Fruit fly (Drosophila melanogaster): ENCODE data around the gene Herc4.

The Herc4 gene

dm6 chr3L:1300076-1300635 is 13.3 kb upstream of the Herc4 start (continued):
- TF ChIP-seq CG34406 (GFP tag; optimal IDR thresholded peaks at IDR 0.05), result peak; percentile 68
- peak; percentile 58 for TF ChIP-seq CG3032 (tag; optimal IDR thresholded peaks at IDR 0.05)
- TF ChIP-seq CG1621 (tag; optimal IDR thresholded peaks at IDR 0.05), result peak; percentile 29
- TF ChIP-seq CG11902 (GFP tag; optimal IDR thresholded peaks at IDR 0.05), result peak; percentile 40
- no peak for TF ChIP-seq dac (GFP tag; optimal IDR thresholded peaks at IDR 0.05)
- TF ChIP-seq Eip75B (GFP tag; optimal IDR thresholded peaks at IDR 0.05), result no peak
- TF ChIP-seq CG9139 (GFP tag; optimal IDR thresholded peaks at IDR 0.05), result no peak
- TF ChIP-seq Eip78C (GFP tag), result peak; percentile 88
- TF ChIP-seq Ets21C (GFP tag; optimal IDR thresholded peaks at IDR 0.05), result no peak

dm6 chr3L:1302234-1302949 is 11.1 kb upstream of the Herc4 start, which contains the start of the genes Rac1 and Acat2:
Gene Rac1 (minus strand): TSS chr3L:1302683.
Gene Acat2 (plus strand): TSS chr3L:1302944.
- TF ChIP-seq Sox14 (GFP tag; optimal IDR thresholded peaks at IDR 0.05) (peak; percentile 48), fkh (GFP tag; optimal IDR thresholded peaks at IDR 0.05) (peak; percentile 56), Eip93F (GFP tag; optimal IDR thresholded peaks at IDR 0.05) (no peak), Hr39 (GFP tag; optimal IDR thresholded peaks at IDR 0.05) (no peak), Blimp-1 (GFP tag; optimal IDR thresholded peaks at IDR 0.05) (no peak), CG31627 (GFP tag; optimal IDR thresholded peaks at IDR 0.05) (peak; percentile 1), CG15336 (GFP tag; IDR thresholded peaks at IDR 0.05) (no peak), CG7368 (GFP tag; optimal IDR thresholded peaks at IDR 0.05) (no peak), CG16779 (tag; optimal IDR thresholded peaks at IDR 0.05) (no peak), CG11762 (GFP tag; optimal IDR thresholded peaks at IDR 0.05; ENCODE audit: insufficient read depth) (no peak), CG11902 (GFP tag; optimal IDR thresholded peaks at IDR 0.05) (no peak)

dm6 chr3L:1302950-1303352 is 10.5 kb upstream of the Herc4 start:
- TF ChIP-seq topi (GFP tag; optimal IDR thresholded peaks at IDR 0.05), result no peak

dm6 chr3L:1305317-1305716 is 8.2 kb upstream of the Herc4 start:
- TF ChIP-seq svp (GFP tag) (peak; percentile 90), vri (GFP tag; optimal IDR thresholded peaks at IDR 0.05) (peak; percentile 91), pdm3 (GFP tag; optimal IDR thresholded peaks at IDR 0.05) (no peak)

- TF ChIP-seq fkh (GFP tag; optimal IDR thresholded peaks at IDR 0.05) (no peak), ss (GFP tag; optimal IDR thresholded peaks at IDR 0.05) (no peak), svp (GFP tag) (peak; percentile 42), vri (GFP tag; optimal IDR thresholded peaks at IDR 0.05) (peak; percentile 100), Blimp-1 (GFP tag; optimal IDR thresholded peaks at IDR 0.05) (peak; percentile 68), CG31627 (GFP tag; optimal IDR thresholded peaks at IDR 0.05) (peak; percentile 50), Gug (GFP tag; IDR thresholded peaks at IDR 0.05) (no peak), CG6163 (GFP tag; IDR thresholded peaks at IDR 0.05) (0 out of 3 replicates have a peak, but pooled peaks have one; percentile 32), CG3032 (tag; optimal IDR thresholded peaks at IDR 0.05) (peak; percentile 50), esn (GFP tag; optimal IDR thresholded peaks at IDR 0.05) (peak; percentile 56)
Observed at dm6 chr3L:1307005-1307632, 6.4 kb upstream of the Herc4 start, which contains the start of the genes Ctr9 and Nt5a. Gene Ctr9 (plus strand): TSS chr3L:1307224. Gene Nt5a (minus strand): TSS chr3L:1307418.

- TF ChIP-seq eg (GFP tag; IDR thresholded peaks at IDR 0.05), result 0 out of 3 replicates have a peak, but pooled peaks have one; percentile 15
- TF ChIP-seq CG8632 (GFP tag; optimal IDR thresholded peaks at IDR 0.05), result no peak
- TF ChIP-seq Sox102F (GFP tag; optimal IDR thresholded peaks at IDR 0.05), result no peak
- TF ChIP-seq dsx (GFP tag; optimal IDR thresholded peaks at IDR 0.05; ENCODE audit: poor library complexity, severe bottlenecking), result peak; percentile 37
- TF ChIP-seq Eip78C (GFP tag), result peak; percentile 36
- peak; percentile 30 for TF ChIP-seq CG6854 (GFP tag; optimal IDR thresholded peaks at IDR 0.05)
- TF ChIP-seq ss (GFP tag; optimal IDR thresholded peaks at IDR 0.05), result no peak
- peak; percentile 79 for TF ChIP-seq vri (GFP tag; optimal IDR thresholded peaks at IDR 0.05)
- peak; percentile 74 for TF ChIP-seq svp (GFP tag)
- peak; percentile 60; the same call in 2 of the 3 replicates for TF ChIP-seq CG6163 (GFP tag; IDR thresholded peaks at IDR 0.05)
Observed at dm6 chr3L:1318241-1318640, 4.7 kb downstream of the Herc4 start, which contains the start of gene Myo61F. Gene Myo61F (plus strand): TSS chr3L:1318480.
